Fruit fly (Drosophila melanogaster): ENCODE measurements around the gene SF1.

Gene SF1

DNA sequence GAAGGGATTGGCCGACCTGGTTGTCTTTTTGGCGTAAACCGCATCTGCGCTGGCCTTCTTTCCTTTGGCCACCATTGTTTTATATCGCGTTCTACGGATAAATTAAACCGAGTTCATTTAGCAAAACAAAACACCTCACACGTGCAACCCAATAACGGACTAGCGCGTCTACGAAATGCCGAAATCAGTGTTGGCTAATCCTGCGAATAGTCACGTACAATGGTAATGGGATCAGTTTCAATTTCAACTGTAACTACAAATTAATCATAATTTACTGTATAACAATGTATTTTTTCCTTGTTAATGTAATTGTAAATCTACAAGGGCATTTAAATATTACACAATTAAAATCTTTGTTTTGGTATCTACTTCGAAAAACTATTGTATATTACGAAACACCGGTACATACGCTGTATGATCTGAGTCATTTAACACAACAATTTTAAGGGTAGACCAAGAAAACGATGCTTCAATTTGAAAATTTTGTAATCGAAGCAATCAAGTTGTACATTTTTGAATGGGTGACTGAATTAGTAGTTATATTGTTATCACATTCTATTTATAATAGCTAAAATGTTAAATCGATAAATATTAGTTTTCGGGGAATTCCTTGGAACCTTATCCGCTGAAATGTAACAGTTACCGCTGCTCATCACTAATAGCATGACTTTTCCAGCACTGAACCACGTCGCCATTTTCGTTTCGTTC lies at the start of gene SF1 (continued):
- TF ChIP-seq NfI (GFP tag; optimal IDR thresholded peaks at IDR 0.05) (no peak), Chrac-16 (GFP tag; optimal IDR thresholded peaks at IDR 0.05) (peak; percentile 17), CG12219 (GFP tag; optimal IDR thresholded peaks at IDR 0.05) (no peak), crp (GFP tag; optimal IDR thresholded peaks at IDR 0.05) (peak in 1 of 2 experiments; percentile 20), bigmax (GFP tag; optimal IDR thresholded peaks at IDR 0.05) (no peak), so (GFP tag; IDR thresholded peaks at IDR 0.05) (no peak), Sox100B (GFP tag; optimal IDR thresholded peaks at IDR 0.05) (no peak), YL-1 (GFP tag; optimal IDR thresholded peaks at IDR 0.05) (peak; percentile 14), CG8089 (GFP tag; optimal IDR thresholded peaks at IDR 0.05) (no peak), CG11093 (GFP tag; IDR thresholded peaks at IDR 0.05) (no peak), Myb (GFP tag; optimal IDR thresholded peaks at IDR 0.05) (peak; percentile 29), gt (GFP tag; IDR thresholded peaks at IDR 0.05) (no peak), sens-2 (GFP tag; IDR thresholded peaks at IDR 0.05) (no peak), CG8388 (GFP tag; optimal IDR thresholded peaks at IDR 0.05) (peak; percentile 2), sc (optimal IDR thresholded peaks at IDR 0.05) (no peak), sc (GFP tag; optimal IDR thresholded peaks at IDR 0.05) (no peak), wor (GFP tag; IDR thresholded peaks at IDR 0.05) (no peak), Xbp1 (GFP tag; optimal IDR thresholded peaks at IDR 0.05) (peak; percentile 48), br (optimal IDR thresholded peaks at IDR 0.05) (no peak), CG3838 (GFP tag; optimal IDR thresholded peaks at IDR 0.05) (no peak), Dref (GFP tag; IDR thresholded peaks at IDR 0.05) (0 out of 2 replicates have a peak, but pooled peaks have one; percentile 22), CG43689 (GFP tag; IDR thresholded peaks at IDR 0.05) (no peak), CG10267 (tag; optimal IDR thresholded peaks at IDR 0.05) (peak; percentile 86), CG15479 (GFP tag; optimal IDR thresholded peaks at IDR 0.05) (no peak), gro (GFP tag; optimal IDR thresholded peaks at IDR 0.05) (no peak), trem (tag; optimal IDR thresholded peaks at IDR 0.05) (no peak), Hmr (GFP tag; optimal IDR thresholded peaks at IDR 0.05) (no peak), dan (GFP tag; IDR thresholded peaks at IDR 0.05) (no peak), CG1603 (tag; optimal IDR thresholded peaks at IDR 0.05) (peak; percentile 7), z (GFP tag; IDR thresholded peaks at IDR 0.05) (no peak), Oaz (GFP tag; IDR thresholded peaks at IDR 0.05) (no peak), CG2199 (GFP tag; IDR thresholded peaks at IDR 0.05) (no peak), tin (GFP tag; optimal IDR thresholded peaks at IDR 0.05) (peak; percentile 38), CG6175 (GFP tag; IDR thresholded peaks at IDR 0.05) (peak; percentile 38; the same call in 1 of the 3 replicates), CG9437 (GFP tag; optimal IDR thresholded peaks at IDR 0.05) (peak; percentile 66), CG31365 (tag; optimal IDR thresholded peaks at IDR 0.05) (no peak), oc (tag; optimal IDR thresholded peaks at IDR 0.05) (no peak), fd3F (GFP tag; optimal IDR thresholded peaks at IDR 0.05) (no peak), CG30431 (GFP tag; optimal IDR thresholded peaks at IDR 0.05) (no peak), cg (GFP tag; optimal IDR thresholded peaks at IDR 0.05) (no peak), her (GFP tag; optimal IDR thresholded peaks at IDR 0.05) (no peak), Hr39 (optimal IDR thresholded peaks at IDR 0.05) (no peak), Hey (tag; optimal IDR thresholded peaks at IDR 0.05) (no peak), sug (tag; optimal IDR thresholded peaks at IDR 0.05) (peak; percentile 34), wdn (GFP tag; IDR thresholded peaks at IDR 0.05) (no peak), zfh2 (GFP tag; optimal IDR thresholded peaks at IDR 0.05) (peak; percentile 59), sr (GFP tag; IDR thresholded peaks at IDR 0.05) (no peak), CG10959 (GFP tag; IDR thresholded peaks at IDR 0.05) (no peak), zfh1 (GFP tag; IDR thresholded peaks at IDR 0.05) (no peak), CG4424 (GFP tag; optimal IDR thresholded peaks at IDR 0.05) (peak; percentile 45), TFAM (GFP tag; optimal IDR thresholded peaks at IDR 0.05) (no peak), CG4730 (GFP tag; IDR thresholded peaks at IDR 0.05) (0 out of 2 replicates have a peak, but pooled peaks have one; percentile 8)
